Fruit fly (Drosophila melanogaster) whole organism, embryonic: Measurements from ENCODE around the gene IntS14.
A peak's percentile ranks its signal among the peaks of the same experiment; 100 is the strongest.

Experiments used
- ATbp ChIP-seq: fragments of 200-800 bp; sonication (Bioruptor generic); optimal IDR thresholded peaks from 2 replicates; lab custom pipeline; 2017; ENCODE audit warnings: missing biosample characterization, mild to moderate bottlenecking, missing genetic modification characterization, missing genetic modification reagents
- B-H2 ChIP-seq: fragments of 200-800 bp; sonication (Bioruptor generic); optimal IDR thresholded peaks from 2 replicates; lab custom pipeline; 2018; ENCODE audit warnings: missing biosample characterization, mild to moderate bottlenecking, missing genetic modification characterization
- CG10431 ChIP-seq: fragments of 200-800 bp; sonication (Bioruptor generic); optimal IDR thresholded peaks from 3 replicates; lab custom pipeline; 2018; ENCODE audit warnings: missing biosample characterization, mild to moderate bottlenecking, missing genetic modification characterization
- CG10979 ChIP-seq: fragments of 200-800 bp; sonication (Bioruptor generic); optimal IDR thresholded peaks from 2 replicates; lab custom pipeline; 2018; ENCODE audit warnings: missing biosample characterization, mild to moderate bottlenecking, missing genetic modification characterization, moderate library complexity
- CG13296 ChIP-seq: fragments of 200-800 bp; sonication (Bioruptor generic); optimal IDR thresholded peaks from 3 replicates; lab custom pipeline; 2018; ENCODE audit warnings: missing biosample characterization, mild to moderate bottlenecking, missing genetic modification characterization
- CG14710 ChIP-seq: fragments of 200-800 bp; sonication (Bioruptor generic); optimal IDR thresholded peaks from 3 replicates; lab custom pipeline; 2019; ENCODE audit warnings: missing biosample characterization, mild to moderate bottlenecking, missing genetic modification characterization, moderate library complexity
- CG1529 ChIP-seq: fragments of 200-800 bp; sonication (Bioruptor generic); optimal IDR thresholded peaks from 3 replicates; lab custom pipeline; 2018; ENCODE audit warnings: missing biosample characterization, missing genetic modification characterization
- CG15514 ChIP-seq: fragments of 200-800 bp; sonication (Bioruptor generic); optimal IDR thresholded peaks from 3 replicates; lab custom pipeline; 2017; ENCODE audit warnings: missing biosample characterization, missing genetic modification characterization, mild to moderate bottlenecking, moderate library complexity, missing genetic modification reagents
- CG1647 ChIP-seq: fragments of 200-800 bp; sonication (Bioruptor generic); optimal IDR thresholded peaks from 3 replicates; lab custom pipeline; 2016; ENCODE audit warnings: missing biosample characterization, missing genetic modification characterization
- CG16815 ChIP-seq: fragments of 200-800 bp; sonication (Bioruptor generic); optimal IDR thresholded peaks from 3 replicates; lab custom pipeline; 2017; ENCODE audit warnings: missing biosample characterization, mild to moderate bottlenecking, missing genetic modification characterization
- CG17802 ChIP-seq: fragments of 200-800 bp; sonication (Bioruptor generic); optimal IDR thresholded peaks from 2 replicates; lab custom pipeline; 2018; ENCODE audit warnings: missing biosample characterization, mild to moderate bottlenecking, missing genetic modification characterization, moderate library complexity
- CG2116 ChIP-seq: fragments of 200-800 bp; sonication (Bioruptor generic); optimal IDR thresholded peaks from 3 replicates; lab custom pipeline; 2018; ENCODE audit warnings: missing biosample characterization, mild to moderate bottlenecking, missing genetic modification characterization
- CG2712 ChIP-seq: fragments of 200-800 bp; optimal IDR thresholded peaks from 3 replicates; lab custom pipeline; 2019; ENCODE audit warnings: missing biosample characterization, mild to moderate bottlenecking, missing genetic modification characterization, moderate library complexity
- CG4404 ChIP-seq: fragments of 200-800 bp; sonication (Bioruptor generic); IDR thresholded peaks from 2 replicates; pipeline ENCODE4 v1.3.6; 2022; ENCODE audit warnings: missing biosample characterization, missing genetic modification characterization
- CG6175 ChIP-seq: fragments of 200-800 bp; sonication (Bioruptor generic); IDR thresholded peaks from 3 replicates; pipeline ENCODE4 v1.3.6; 2022; ENCODE audit warnings: missing biosample characterization, missing genetic modification characterization
- CG8281 ChIP-seq: fragments of 200-800 bp; sonication (Bioruptor generic); optimal IDR thresholded peaks from 2 replicates; lab custom pipeline; 2018; ENCODE audit warnings: missing biosample characterization, mild to moderate bottlenecking, missing genetic modification characterization, moderate library complexity
- CG8359 ChIP-seq: fragments of 200-800 bp; sonication (Bioruptor generic); optimal IDR thresholded peaks from 2 replicates; lab custom pipeline; 2017; ENCODE audit warnings: missing biosample characterization, mild to moderate bottlenecking, missing genetic modification characterization, borderline replicate concordance
- CG9215 ChIP-seq: fragments of 200-800 bp; sonication (Bioruptor generic); IDR thresholded peaks from 2 replicates; pipeline ENCODE4 v1.3.6; 2022; ENCODE audit warnings: missing biosample characterization, missing genetic modification characterization
- CG9932 ChIP-seq: fragments of 200-800 bp; sonication (Bioruptor generic); IDR thresholded peaks from 2 replicates; pipeline ENCODE4 v1.3.6; 2022; ENCODE audit warnings: missing biosample characterization, missing genetic modification characterization
- E2f2 ChIP-seq: fragments of 200-800 bp; sonication (Bioruptor generic); IDR thresholded peaks from 2 replicates; pipeline ENCODE4 v1.3.6; 2022; ENCODE audit warnings: missing biosample characterization, missing genetic modification characterization
- Ets65A ChIP-seq: fragments of 200-800 bp; sonication (Bioruptor generic); peaks from one replicate; lab custom pipeline; 2016; ENCODE audit warnings: missing biosample characterization, missing genetic modification characterization
- Fer3 ChIP-seq: fragments of 200-800 bp; sonication (Bioruptor generic); optimal IDR thresholded peaks from 2 replicates; lab custom pipeline; 2018; ENCODE audit warnings: missing biosample characterization, mild to moderate bottlenecking, missing genetic modification characterization, moderate library complexity
- H15 ChIP-seq: fragments of 200-800 bp; sonication (Bioruptor generic); IDR thresholded peaks from 3 replicates; pipeline ENCODE4 v1.3.6; 2022; ENCODE audit warnings: missing biosample characterization, missing genetic modification characterization
- Hmr ChIP-seq: fragments of 200-800 bp; sonication (Bioruptor generic); optimal IDR thresholded peaks from 3 replicates; lab custom pipeline; 2017; ENCODE audit warnings: mild to moderate bottlenecking, missing biosample characterization, missing genetic modification reagents, missing genetic modification characterization
- Hr51 ChIP-seq, 2 experiments: fragments of 200-800 bp; sonication (Bioruptor generic); optimal IDR thresholded peaks; 2 replicates in 1 of 2; 3 replicates in 1 of 2; lab custom pipeline; 2016 to 2018; ENCODE audit warnings: missing biosample characterization in 2 of 2, missing genetic modification characterization in 2 of 2, mild to moderate bottlenecking in 1 of 2, moderate library complexity in 1 of 2
- Hsf ChIP-seq: fragments of 200-800 bp; sonication (Bioruptor generic); optimal IDR thresholded peaks from 3 replicates; lab custom pipeline; 2016; ENCODE audit warnings: missing biosample characterization, missing genetic modification characterization
- Lim3 ChIP-seq: fragments of 200-800 bp; sonication (Bioruptor generic); IDR thresholded peaks from 2 replicates; pipeline ENCODE4 v1.3.6; 2022; ENCODE audit warnings: missing biosample characterization, missing genetic modification characterization
- Lpt ChIP-seq: fragments of >200 bp; optimal IDR thresholded peaks from 2 replicates; lab custom pipeline; 2018; ENCODE audit warnings: missing biosample characterization, missing genetic modification characterization
- Mad ChIP-seq: fragments of 200-800 bp; sonication (Bioruptor generic); optimal IDR thresholded peaks from 2 replicates; lab custom pipeline; 2016; ENCODE audit warnings: missing biosample characterization, missing genetic modification characterization
- Mes4 ChIP-seq: fragments of 200-800 bp; sonication (Bioruptor generic); optimal IDR thresholded peaks from 2 replicates; lab custom pipeline; 2016; ENCODE audit warnings: missing biosample characterization, missing genetic modification characterization
- Nf-YB ChIP-seq: fragments of 200-800 bp; sonication (Bioruptor generic); optimal IDR thresholded peaks from 3 replicates; lab custom pipeline; 2019; ENCODE audit warnings: missing biosample characterization, mild to moderate bottlenecking, missing genetic modification characterization, moderate library complexity
- Sry-β ChIP-seq: fragments of 200-800 bp; sonication (Bioruptor generic); optimal IDR thresholded peaks from 2 replicates; lab custom pipeline; 2018; ENCODE audit warnings: missing biosample characterization, mild to moderate bottlenecking, missing genetic modification characterization, moderate library complexity
- Xbp1 ChIP-seq: fragments of 200-800 bp; sonication (Bioruptor generic); optimal IDR thresholded peaks from 3 replicates; lab custom pipeline; 2016; ENCODE audit warnings: missing biosample characterization, mild to moderate bottlenecking, missing genetic modification characterization
- ato ChIP-seq: fragments of 200-800 bp; sonication (Bioruptor generic); IDR thresholded peaks from 2 replicates; pipeline ENCODE4 v1.3.6; 2022; ENCODE audit warnings: missing biosample characterization, missing genetic modification characterization; ENCODE audit not compliant: partially characterized antibody
- bigmax ChIP-seq: fragments of 200-800 bp; sonication (Bioruptor generic); optimal IDR thresholded peaks from 2 replicates; lab custom pipeline; 2018; ENCODE audit warnings: missing biosample characterization, mild to moderate bottlenecking, missing genetic modification characterization
- chif ChIP-seq, 2 experiments: fragments of 200-800 bp; sonication (Bioruptor generic); optimal IDR thresholded peaks; 3 replicates each; lab custom pipeline; 2016; ENCODE audit warnings: missing biosample characterization in 2 of 2, missing genetic modification characterization in 2 of 2
- ewg ChIP-seq: fragments of 200-800 bp; sonication (Bioruptor generic); optimal IDR thresholded peaks from 3 replicates; lab custom pipeline; 2017; ENCODE audit warnings: mild to moderate bottlenecking, missing biosample characterization, missing genetic modification reagents, missing genetic modification characterization
- fd96Cb ChIP-seq: fragments of 200-800 bp; sonication (Bioruptor generic); optimal IDR thresholded peaks from 2 replicates; lab custom pipeline; 2018; ENCODE audit warnings: missing biosample characterization, mild to moderate bottlenecking, missing genetic modification characterization, moderate library complexity
- lmd ChIP-seq: fragments of 200-800 bp; sonication (Bioruptor generic); IDR thresholded peaks from 2 replicates; pipeline ENCODE4 v1.3.6; 2022; ENCODE audit warnings: missing biosample characterization, missing genetic modification characterization
- phol ChIP-seq: fragments of 200-800 bp; sonication (Bioruptor generic); optimal IDR thresholded peaks from 3 replicates; lab custom pipeline; 2018; ENCODE audit warnings: missing biosample characterization, mild to moderate bottlenecking, missing genetic modification characterization, moderate library complexity
- pita ChIP-seq: fragments of 200-800 bp; sonication (Bioruptor generic); optimal IDR thresholded peaks from 2 replicates; lab custom pipeline; 2017; ENCODE audit warnings: missing biosample characterization, mild to moderate bottlenecking, missing genetic modification characterization
- psq ChIP-seq: fragments of 200-800 bp; sonication (Bioruptor generic); optimal IDR thresholded peaks from 2 replicates; lab custom pipeline; 2017; ENCODE audit warnings: missing biosample characterization, missing genetic modification characterization
- seq ChIP-seq: fragments of 200-800 bp; sonication (Bioruptor generic); IDR thresholded peaks from 2 replicates; pipeline ENCODE4 v1.3.6; 2022; ENCODE audit warnings: missing biosample characterization, missing genetic modification characterization
- stwl ChIP-seq: fragments of 200-800 bp; sonication (Bioruptor generic); optimal IDR thresholded peaks from 3 replicates; lab custom pipeline; 2018; ENCODE audit warnings: missing biosample characterization, mild to moderate bottlenecking, missing genetic modification characterization, moderate library complexity
- tgo ChIP-seq: fragments of 200-800 bp; sonication (Bioruptor generic); IDR thresholded peaks from 3 replicates; pipeline ENCODE4 v1.3.6; 2022; ENCODE audit warnings: missing biosample characterization, missing genetic modification characterization
- trem ChIP-seq: fragments of 200-800 bp; optimal IDR thresholded peaks from 3 replicates; lab custom pipeline; 2019; ENCODE audit warnings: missing biosample characterization, mild to moderate bottlenecking, missing genetic modification characterization, moderate library complexity
- vfl ChIP-seq: fragments of 200-800 bp; sonication (Bioruptor generic); optimal IDR thresholded peaks from 2 replicates; lab custom pipeline; 2016; ENCODE audit warnings: missing biosample characterization, missing genetic modification characterization
- yki ChIP-seq: fragments of >200 bp; optimal IDR thresholded peaks from 3 replicates; lab custom pipeline; 2018
- zen2 ChIP-seq: fragments of 200-800 bp; sonication (Bioruptor generic); IDR thresholded peaks from 3 replicates; pipeline ENCODE4 v1.3.6; 2022; ENCODE audit warnings: missing biosample characterization, missing genetic modification characterization; ENCODE audit not compliant: partially characterized antibody

IntS14 gene

DNA sequence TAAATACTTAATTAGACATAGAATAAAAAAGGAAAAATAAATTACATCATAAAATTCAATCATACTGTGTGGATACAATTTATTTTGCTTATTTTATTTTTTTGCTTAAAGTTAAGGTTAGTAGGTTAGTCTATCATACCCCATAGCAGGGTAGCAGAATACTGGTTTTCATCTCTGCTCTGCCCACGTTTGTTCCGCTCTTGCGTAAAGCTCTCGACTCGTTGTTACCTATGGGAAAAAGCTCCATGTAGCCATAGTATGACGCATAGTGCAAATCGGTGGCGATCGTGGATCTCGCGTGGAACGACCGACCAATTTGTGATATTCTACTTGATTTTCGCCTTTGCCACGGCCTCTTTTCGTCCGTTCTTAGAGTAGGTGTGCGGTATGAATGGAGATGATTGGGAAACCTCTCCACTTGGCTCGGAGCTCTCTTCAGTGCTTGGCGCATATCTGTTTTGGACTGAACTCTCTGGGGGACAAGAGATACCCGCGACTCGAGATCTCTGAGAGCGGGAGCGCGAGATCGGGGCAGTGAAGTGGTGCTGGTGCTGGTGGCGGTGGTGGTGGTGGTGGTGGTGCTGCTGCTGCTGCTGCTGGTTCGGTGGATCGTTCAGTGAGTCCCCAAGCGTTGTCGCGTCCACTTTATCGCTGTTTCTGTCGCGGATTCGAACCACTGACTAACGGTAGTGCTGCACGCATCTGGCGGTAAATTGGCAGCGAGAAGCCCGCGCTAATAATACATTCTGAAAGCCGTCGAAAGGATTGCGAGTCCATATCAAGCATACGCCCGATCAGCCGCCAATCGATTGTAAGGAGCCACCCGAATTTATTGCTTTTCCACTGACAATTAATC, 21.6 kb downstream of the IntS14 start, which contains the start of gene CG5001 (continued):
- peak; percentile 94 for TF ChIP-seq Fer3
- peak; percentile 58 for TF ChIP-seq Mes4 (GFP tag; lab: Kevin White, UChicago)
- TF ChIP-seq CG8281: peak; percentile 51
- TF ChIP-seq ewg (GFP tag; lab: Kevin White, UChicago): peak; percentile 68
- TF ChIP-seq CG9215 (GFP tag; lab: Robert Waterston, UW): peak; percentile 76
- TF ChIP-seq psq (GFP tag; lab: Kevin White, UChicago): peak; percentile 59
- TF ChIP-seq Hsf (GFP tag; lab: Kevin White, UChicago): peak; percentile 79
- TF ChIP-seq H15: peak; percentile 83
- peak; percentile 61 for TF ChIP-seq E2f2
- peak; percentile 88 for TF ChIP-seq CG13296 (GFP tag; lab: Kevin White, UChicago)
- peak; percentile 60 for TF ChIP-seq Nf-YB
- peak; percentile 42 for TF ChIP-seq CG17802 (tag; lab: Kevin White, UChicago)
- no peak for TF ChIP-seq Lim3
- peak; percentile 61 for TF ChIP-seq seq (GFP tag; lab: Robert Waterston, UW)
- TF ChIP-seq Hmr (GFP tag; lab: Kevin White, UChicago): peak; percentile 78
- TF ChIP-seq tgo (GFP tag; lab: Robert Waterston, UW): peak; percentile 93
- peak; percentile 24 to 92 for TF ChIP-seq Hr51 (GFP tag; optimal IDR thresholded peaks at IDR 0.05; lab: Kevin White, UChicago)
- peak; percentile 79 for TF ChIP-seq trem (tag; lab: Kevin White, UChicago)
- TF ChIP-seq CG14710 (tag; lab: Kevin White, UChicago): peak; percentile 76
- TF ChIP-seq ato (GFP tag; lab: Robert Waterston, UW): no peak
- peak; percentile 23 for TF ChIP-seq stwl (tag; lab: Kevin White, UChicago)
- peak; percentile 64 for TF ChIP-seq B-H2 (GFP tag; lab: Kevin White, UChicago)
- peak; percentile 84 for TF ChIP-seq CG10979 (tag; lab: Kevin White, UChicago)
- peak; percentile 8 for TF ChIP-seq Ets65A (GFP tag; lab: Kevin White, UChicago)
- TF ChIP-seq pita: no peak
- TF ChIP-seq fd96Cb (tag; lab: Kevin White, UChicago): peak; percentile 78
- TF ChIP-seq CG16815 (GFP tag; lab: Kevin White, UChicago): peak; percentile 41
- no peak for TF ChIP-seq Lpt
- peak; percentile 64 for TF ChIP-seq CG1647
- TF ChIP-seq phol (tag; lab: Kevin White, UChicago): peak; percentile 88
- no peak for TF ChIP-seq CG1529 (GFP tag; lab: Kevin White, UChicago)
- no peak for TF ChIP-seq Sry-β (GFP tag; lab: Kevin White, UChicago)
- TF ChIP-seq ATbp (GFP tag; lab: Kevin White, UChicago): peak; percentile 78
- TF ChIP-seq lmd (GFP tag; lab: Robert Waterston, UW): peak; percentile 85
- TF ChIP-seq CG10431 (GFP tag; lab: Kevin White, UChicago): peak; percentile 97
- peak; percentile 8 for TF ChIP-seq CG2116 (GFP tag; lab: Kevin White, UChicago)
- peak; percentile 88 for TF ChIP-seq CG9932 (GFP tag; lab: Robert Waterston, UW)
- no peak for TF ChIP-seq bigmax (GFP tag; lab: Kevin White, UChicago)
- TF ChIP-seq Mad: peak; percentile 46
- peak; percentile 88 for TF ChIP-seq Xbp1 (GFP tag; lab: Kevin White, UChicago)
- peak; percentile 57 to 74 for TF ChIP-seq chif (GFP tag; optimal IDR thresholded peaks at IDR 0.05; lab: Kevin White, UChicago)
- TF ChIP-seq vfl (GFP tag; lab: Kevin White, UChicago): peak; percentile 47
- no peak for TF ChIP-seq zen2 (GFP tag; lab: Robert Waterston, UW)
- TF ChIP-seq CG6175 (GFP tag; lab: Robert Waterston, UW): peak; percentile 100
- TF ChIP-seq CG2712 (tag; lab: Kevin White, UChicago): peak; percentile 93
- TF ChIP-seq CG15514 (GFP tag; lab: Kevin White, UChicago): peak; percentile 93
- TF ChIP-seq yki: no peak
- no peak for TF ChIP-seq CG8359 (GFP tag; lab: Kevin White, UChicago)
- peak; percentile 41; the same call in 1 of the 2 replicates for TF ChIP-seq CG4404
